Fruit fly (Drosophila melanogaster) whole organism, adult: ENCODE data around the gene CG42535.

Experiments
- CG33017 ChIP-seq: fragments of 200-800 bp; sonication (Bioruptor generic); optimal IDR thresholded peaks from 2 replicates; lab custom pipeline; 2018; ENCODE audit warnings: missing biosample characterization, mild to moderate bottlenecking, missing genetic modification characterization, moderate library complexity
- CG5204 ChIP-seq: fragments of 200-800 bp; sonication (Bioruptor generic); optimal IDR thresholded peaks from 2 replicates; lab custom pipeline; 2016; ENCODE audit warnings: missing biosample characterization, missing genetic modification characterization
- CG7045 ChIP-seq: fragments of 200-800 bp; sonication (Bioruptor generic); optimal IDR thresholded peaks from 2 replicates; lab custom pipeline; 2017; ENCODE audit warnings: missing biosample characterization, mild to moderate bottlenecking, missing genetic modification characterization
- CG7101 ChIP-seq: fragments of 200-800 bp; sonication (Bioruptor generic); optimal IDR thresholded peaks from 2 replicates; lab custom pipeline; 2018; ENCODE audit warnings: missing biosample characterization, mild to moderate bottlenecking, missing genetic modification characterization, moderate library complexity
- Crg-1 ChIP-seq: fragments of 200-800 bp; sonication (Bioruptor generic); optimal IDR thresholded peaks from 2 replicates; lab custom pipeline; 2016; ENCODE audit warnings: missing biosample characterization, missing genetic modification characterization
- Mnt ChIP-seq: fragments of 200-800 bp; sonication (Bioruptor generic); optimal IDR thresholded peaks from 2 replicates; lab custom pipeline; 2016; ENCODE audit warnings: missing biosample characterization, mild to moderate bottlenecking, missing genetic modification characterization
- bab1 ChIP-seq: fragments of 200-800 bp; sonication (Bioruptor generic); optimal IDR thresholded peaks from 3 replicates; lab custom pipeline; 2019; ENCODE audit warnings: missing biosample characterization, mild to moderate bottlenecking, missing genetic modification characterization, moderate library complexity
- kay ChIP-seq: fragments of 200-800 bp; sonication (Bioruptor generic); peaks from one replicate; lab custom pipeline; 2016; ENCODE audit warnings: missing biosample characterization, missing genetic modification characterization, borderline replicate concordance
- pad ChIP-seq: fragments of 200-800 bp; sonication (Bioruptor generic); optimal IDR thresholded peaks from 3 replicates; lab custom pipeline; 2017; ENCODE audit warnings: missing biosample characterization, missing genetic modification characterization, mild to moderate bottlenecking, moderate library complexity, missing genetic modification reagents
- toe ChIP-seq: fragments of 200-800 bp; sonication (Bioruptor generic); optimal IDR thresholded peaks from 2 replicates; lab custom pipeline; 2016; ENCODE audit warnings: missing biosample characterization, missing genetic modification characterization

DNA sequence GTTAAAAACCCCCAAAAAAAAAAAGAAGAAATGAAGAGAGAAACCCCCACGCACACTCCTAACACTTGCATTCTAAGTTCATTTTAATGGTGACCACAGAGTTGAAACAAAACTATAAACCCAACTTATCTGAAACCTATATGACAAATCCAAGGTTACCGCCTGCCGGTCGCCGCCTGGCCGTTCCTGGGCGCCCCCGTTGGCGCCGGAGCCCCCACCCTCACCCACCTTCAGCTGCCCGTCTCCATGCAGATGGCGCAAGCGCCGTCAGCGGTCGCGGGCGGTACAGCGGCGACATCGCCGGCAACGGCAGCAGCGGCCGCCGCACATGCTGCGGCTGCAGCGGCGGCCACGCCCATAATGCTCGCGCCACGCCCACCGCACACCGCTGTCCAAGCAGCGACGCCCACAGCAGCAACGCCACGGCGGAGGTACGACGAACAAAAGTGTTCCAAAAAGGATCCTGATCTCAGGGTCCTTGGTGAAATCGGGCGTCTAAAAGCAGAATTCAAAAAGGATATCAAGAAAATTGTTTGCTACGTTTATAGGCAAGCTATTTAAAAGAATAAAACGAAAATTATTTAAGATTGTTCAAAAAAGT lies 48.9 kb downstream of the CG42535 start:
- no peak for TF ChIP-seq CG5204
- TF ChIP-seq bab1 (GFP tag; lab: Kevin White, UChicago): no peak
- TF ChIP-seq pad: no peak
- TF ChIP-seq CG33017 (tag; lab: Kevin White, UChicago): no peak
- TF ChIP-seq toe (GFP tag; lab: Kevin White, UChicago): no peak
- no peak for TF ChIP-seq Mnt (GFP tag; lab: Kevin White, UChicago)
- no peak for TF ChIP-seq CG7101 (tag; lab: Kevin White, UChicago)
- no peak for TF ChIP-seq kay (GFP tag; lab: Kevin White, UChicago)
- no peak for TF ChIP-seq CG7045
- no peak for TF ChIP-seq Crg-1 (GFP tag; lab: Kevin White, UChicago)
